Fruit fly (Drosophila melanogaster): ENCODE data around the gene Meltrin.

The Meltrin gene

DNA sequence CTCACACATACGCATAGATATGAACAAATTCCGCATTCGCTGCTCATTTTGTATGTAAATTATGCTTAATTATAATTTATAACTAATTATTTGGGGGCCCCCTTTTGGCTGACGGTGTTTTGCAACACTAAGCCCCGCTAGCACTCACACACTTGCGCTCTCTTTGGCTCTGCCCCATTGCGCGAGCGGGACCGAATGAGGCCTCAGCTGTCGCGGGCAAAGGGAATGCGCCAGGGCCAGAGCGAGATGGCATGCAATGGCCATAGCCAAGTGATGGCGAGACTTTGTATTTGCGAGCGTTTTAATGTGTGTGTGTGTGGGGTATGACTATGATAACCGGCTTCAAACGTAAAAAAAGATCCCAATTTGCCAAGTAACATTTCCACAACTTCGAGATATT, 42.0 kb upstream of the Meltrin start (continued):
- TF ChIP-seq CG12391 (tag; optimal IDR thresholded peaks at IDR 0.05) (no peak), slp2 (GFP tag; optimal IDR thresholded peaks at IDR 0.05) (no peak), Camta (GFP tag; optimal IDR thresholded peaks at IDR 0.05) (no peak), zfh1 (GFP tag; IDR thresholded peaks at IDR 0.05) (peak; percentile 46; the same call in 1 of the 3 replicates), tin (GFP tag; optimal IDR thresholded peaks at IDR 0.05) (no peak), CG12104 (GFP tag; optimal IDR thresholded peaks at IDR 0.05) (no peak), grn (GFP tag; optimal IDR thresholded peaks at IDR 0.05) (no peak), CG4282 (GFP tag; optimal IDR thresholded peaks at IDR 0.05) (no peak), pum (GFP tag; optimal IDR thresholded peaks at IDR 0.05) (no peak), abd-A (tag; optimal IDR thresholded peaks at IDR 0.05) (peak; percentile 99), CG7963 (GFP tag; IDR thresholded peaks at IDR 0.05; ENCODE audit: partially characterized antibody) (no peak), CrebB (tag; optimal IDR thresholded peaks at IDR 0.05) (peak; percentile 49), CG11504 (tag; optimal IDR thresholded peaks at IDR 0.05) (no peak), ken (GFP tag; IDR thresholded peaks at IDR 0.05) (no peak), CG3163 (GFP tag; optimal IDR thresholded peaks at IDR 0.05) (no peak), pita (GFP tag; optimal IDR thresholded peaks at IDR 0.05) (no peak), salm (tag; optimal IDR thresholded peaks at IDR 0.05) (no peak), NK7.1 (GFP tag; optimal IDR thresholded peaks at IDR 0.05) (no peak), Sox100B (GFP tag; optimal IDR thresholded peaks at IDR 0.05) (no peak), CG2120 (GFP tag; optimal IDR thresholded peaks at IDR 0.05) (no peak), Hmr (GFP tag; optimal IDR thresholded peaks at IDR 0.05) (peak; percentile 41), Six4 (GFP tag; optimal IDR thresholded peaks at IDR 0.05) (no peak), D (optimal IDR thresholded peaks at IDR 0.05) (no peak), D (GFP tag; optimal IDR thresholded peaks at IDR 0.05) (no peak), sqz (GFP tag; optimal IDR thresholded peaks at IDR 0.05) (peak; percentile 62), nerfin-2 (GFP tag; IDR thresholded peaks at IDR 0.05; ENCODE audit: partially characterized antibody) (no peak), CG42726 (GFP tag; IDR thresholded peaks at IDR 0.05; ENCODE audit: partially characterized antibody) (peak; percentile 7; the same call in 1 of the 2 replicates), disco-r (GFP tag; optimal IDR thresholded peaks at IDR 0.05) (no peak), CG10147 (GFP tag; optimal IDR thresholded peaks at IDR 0.05) (no peak), nom (GFP tag; optimal IDR thresholded peaks at IDR 0.05) (peak; percentile 63), CG7928 (GFP tag; optimal IDR thresholded peaks at IDR 0.05) (no peak), unc-4 (GFP tag; IDR thresholded peaks at IDR 0.05; ENCODE audit: partially characterized antibody) (peak; percentile 28; the same call in 1 of the 2 replicates), h (optimal IDR thresholded peaks at IDR 0.05) (no peak), CG2678 (tag; optimal IDR thresholded peaks at IDR 0.05) (no peak), CG9932 (GFP tag; IDR thresholded peaks at IDR 0.05) (peak; percentile 62), CG10267 (tag; optimal IDR thresholded peaks at IDR 0.05) (peak; percentile 78), nau (GFP tag; optimal IDR thresholded peaks at IDR 0.05) (peak; percentile 23), zen2 (GFP tag; IDR thresholded peaks at IDR 0.05; ENCODE audit: partially characterized antibody) (no peak), CG4328 (GFP tag; optimal IDR thresholded peaks at IDR 0.05) (peak; percentile 41), sr (GFP tag; IDR thresholded peaks at IDR 0.05) (no peak), Hand (GFP tag; optimal IDR thresholded peaks at IDR 0.05) (no peak), CG9876 (GFP tag; optimal IDR thresholded peaks at IDR 0.05) (no peak), Neu2 (GFP tag; optimal IDR thresholded peaks at IDR 0.05; ENCODE audit: borderline replicate concordance) (no peak), fu2 (GFP tag; optimal IDR thresholded peaks at IDR 0.05) (no peak), CG2199 (GFP tag; IDR thresholded peaks at IDR 0.05) (peak; percentile 82; the same call in 2 of the 3 replicates), Mes4 (GFP tag; optimal IDR thresholded peaks at IDR 0.05) (no peak), H2.0 (GFP tag; IDR thresholded peaks at IDR 0.05) (no peak), Oaz (GFP tag; IDR thresholded peaks at IDR 0.05) (no peak), Awh (GFP tag; IDR thresholded peaks at IDR 0.05) (peak; percentile 89), CG2116 (GFP tag; optimal IDR thresholded peaks at IDR 0.05) (no peak), Trl (optimal IDR thresholded peaks at IDR 0.05) (peak; percentile 37 to 43), Trl (GFP tag; optimal IDR thresholded peaks at IDR 0.05) (peak; percentile 7)

Measured in whole organism, embryonic.